Fruit fly (Drosophila melanogaster) whole organism, embryonic: Measurements from ENCODE around the gene CG31360.

ENCODE experiments used
- BEAF-32 ChIP-seq: fragments of 200-800 bp; sonication (Bioruptor generic); optimal IDR thresholded peaks from 3 replicates; lab custom pipeline; 2017; ENCODE audit warnings: missing biosample characterization, missing genetic modification characterization, mild to moderate bottlenecking, moderate library complexity, missing genetic modification reagents
- CG10267 ChIP-seq: fragments of 200-800 bp; sonication (Bioruptor generic); optimal IDR thresholded peaks from 2 replicates; lab custom pipeline; 2018; ENCODE audit warnings: missing biosample characterization, mild to moderate bottlenecking, missing genetic modification characterization, moderate library complexity
- CG10654 ChIP-seq: fragments of 200-800 bp; sonication (Bioruptor generic); optimal IDR thresholded peaks from 2 replicates; lab custom pipeline; 2016; ENCODE audit warnings: missing biosample characterization, missing genetic modification characterization
- CG10959 ChIP-seq: fragments of 200-800 bp; sonication (Bioruptor generic); IDR thresholded peaks from 2 replicates; pipeline ENCODE4 v1.3.6; 2022; ENCODE audit warnings: missing biosample characterization, missing genetic modification characterization
- CG14050 ChIP-seq: fragments of 200-800 bp; sonication (Bioruptor generic); IDR thresholded peaks from 3 replicates; pipeline ENCODE4 v1.3.6; 2022; ENCODE audit warnings: missing biosample characterization, missing genetic modification characterization
- CG15601 ChIP-seq: fragments of 200-800 bp; sonication (Bioruptor generic); optimal IDR thresholded peaks from 3 replicates; lab custom pipeline; 2019; ENCODE audit warnings: missing biosample characterization, mild to moderate bottlenecking, missing genetic modification characterization, moderate library complexity
- CG1792 ChIP-seq: fragments of 200-800 bp; sonication (Bioruptor generic); optimal IDR thresholded peaks from 2 replicates; lab custom pipeline; 2016; ENCODE audit warnings: missing biosample characterization, missing genetic modification characterization
- CG18262 ChIP-seq: fragments of 200-800 bp; optimal IDR thresholded peaks from 3 replicates; lab custom pipeline; 2019; ENCODE audit warnings: missing biosample characterization, mild to moderate bottlenecking, missing genetic modification characterization, moderate library complexity
- CG2120 ChIP-seq: fragments of 200-800 bp; sonication (Bioruptor generic); optimal IDR thresholded peaks from 3 replicates; lab custom pipeline; 2016; ENCODE audit warnings: missing biosample characterization, missing genetic modification characterization
- CG30431 ChIP-seq: fragments of 200-800 bp; sonication (Bioruptor generic); optimal IDR thresholded peaks from 2 replicates; lab custom pipeline; 2017; ENCODE audit warnings: missing biosample characterization, missing genetic modification characterization
- CG31224 ChIP-seq: fragments of 200-800 bp; sonication (Bioruptor generic); IDR thresholded peaks from 2 replicates; pipeline ENCODE4 v1.3.6; 2022; ENCODE audit warnings: missing biosample characterization, missing genetic modification characterization
- CG4328 ChIP-seq: fragments of 200-800 bp; sonication (Bioruptor generic); optimal IDR thresholded peaks from 3 replicates; lab custom pipeline; 2017; ENCODE audit warnings: missing biosample characterization, missing genetic modification reagents, missing genetic modification characterization
- CG6654 ChIP-seq: fragments of 200-800 bp; sonication (Bioruptor generic); optimal IDR thresholded peaks from 2 replicates; lab custom pipeline; 2017; ENCODE audit warnings: missing biosample characterization, mild to moderate bottlenecking, missing genetic modification characterization
- CG6765 ChIP-seq: fragments of 200-800 bp; sonication (Bioruptor generic); optimal IDR thresholded peaks from 3 replicates; lab custom pipeline; 2017; ENCODE audit warnings: missing biosample characterization, mild to moderate bottlenecking, missing genetic modification characterization
- CG6854 ChIP-seq: fragments of 200-800 bp; sonication (Bioruptor generic); optimal IDR thresholded peaks from 3 replicates; lab custom pipeline; 2017; ENCODE audit warnings: missing biosample characterization, mild to moderate bottlenecking, missing genetic modification characterization
- CG7745 ChIP-seq: fragments of 200-800 bp; sonication (Bioruptor generic); optimal IDR thresholded peaks from 2 replicates; lab custom pipeline; 2018; ENCODE audit warnings: missing biosample characterization, mild to moderate bottlenecking, missing genetic modification characterization, moderate library complexity
- CG7839 ChIP-seq: fragments of 200-800 bp; sonication (Bioruptor generic); optimal IDR thresholded peaks from 3 replicates; lab custom pipeline; 2018; ENCODE audit warnings: missing biosample characterization, mild to moderate bottlenecking, missing genetic modification characterization, moderate library complexity
- CG7928 ChIP-seq: fragments of 200-800 bp; sonication (Bioruptor generic); optimal IDR thresholded peaks from 2 replicates; lab custom pipeline; 2017; ENCODE audit warnings: missing biosample characterization, mild to moderate bottlenecking, missing genetic modification characterization
- CG7987 ChIP-seq: fragments of 200-800 bp; sonication (Bioruptor generic); optimal IDR thresholded peaks from 2 replicates; lab custom pipeline; 2018; ENCODE audit warnings: missing biosample characterization, mild to moderate bottlenecking, missing genetic modification characterization, moderate library complexity
- D ChIP-seq, 2 experiments: fragments of 200-800 bp in 1 of 2; fragments of >200 bp in 1 of 2; sonication (Bioruptor generic) in 1 of 2; optimal IDR thresholded peaks; 2 replicates in 1 of 2; 3 replicates in 1 of 2; lab custom pipeline; 2017; ENCODE audit warnings: mild to moderate bottlenecking in 1 of 2, missing biosample characterization in 1 of 2, missing genetic modification characterization in 1 of 2, missing genetic modification reagents in 1 of 2
- Elba2 ChIP-seq: fragments of 200-800 bp; sonication (Bioruptor generic); optimal IDR thresholded peaks from 3 replicates; lab custom pipeline; 2016; ENCODE audit warnings: missing biosample characterization, missing genetic modification characterization
- GATAe ChIP-seq: fragments of 200-800 bp; sonication (Bioruptor generic); conservative IDR thresholded peaks from 2 replicates; pipeline ENCODE4 v1.3.6; 2022; ENCODE audit warnings: missing biosample characterization, missing genetic modification characterization
- Gsc ChIP-seq: fragments of 200-800 bp; sonication (Bioruptor generic); IDR thresholded peaks from 2 replicates; pipeline ENCODE4 v1.3.6; 2022; ENCODE audit warnings: missing biosample characterization, missing genetic modification characterization
- NK7.1 ChIP-seq: fragments of 200-800 bp; sonication (Bioruptor generic); optimal IDR thresholded peaks from 3 replicates; lab custom pipeline; 2016; ENCODE audit warnings: missing biosample characterization, missing genetic modification characterization
- NfI ChIP-seq: fragments of 200-800 bp; sonication (Bioruptor generic); optimal IDR thresholded peaks from 3 replicates; lab custom pipeline; 2018; ENCODE audit warnings: missing biosample characterization, mild to moderate bottlenecking, missing genetic modification characterization, moderate library complexity
- Rx ChIP-seq: fragments of 200-800 bp; sonication (Bioruptor generic); IDR thresholded peaks from 2 replicates; pipeline ENCODE4 v1.3.6; 2022; ENCODE audit warnings: missing biosample characterization, missing genetic modification characterization
- Scr ChIP-seq: fragments of 200-800 bp; sonication (Bioruptor generic); IDR thresholded peaks from 2 replicates; pipeline ENCODE4 v1.3.6; 2022; ENCODE audit warnings: missing biosample characterization, missing genetic modification characterization; ENCODE audit not compliant: partially characterized antibody
- Sox100B ChIP-seq: fragments of 200-800 bp; sonication (Bioruptor generic); optimal IDR thresholded peaks from 3 replicates; lab custom pipeline; 2018; ENCODE audit warnings: missing biosample characterization, mild to moderate bottlenecking, missing genetic modification characterization
- Taf1 ChIP-seq: fragments of 200-800 bp; sonication (Bioruptor generic); IDR thresholded peaks from 2 replicates; pipeline ENCODE4 v1.3.6; 2022; ENCODE audit warnings: missing biosample characterization, missing genetic modification characterization
- chn ChIP-seq: fragments of 200-800 bp; sonication (Bioruptor generic); optimal IDR thresholded peaks from 2 replicates; lab custom pipeline; 2016; ENCODE audit warnings: missing biosample characterization, missing genetic modification characterization
- dpn ChIP-seq, 2 experiments: fragments of 200-800 bp; sonication (Bioruptor generic); optimal IDR thresholded peaks; 3 replicates each; lab custom pipeline; 2016; ENCODE audit warnings: missing biosample characterization in 2 of 2, missing genetic modification characterization in 2 of 2
- eve ChIP-seq, 2 experiments: fragments of >200 bp; optimal IDR thresholded peaks; 2 replicates each; lab custom pipeline; 2017; ENCODE audit warnings: missing biosample characterization in 2 of 2, missing genetic modification characterization in 2 of 2
- exex ChIP-seq: fragments of 200-800 bp; sonication (Bioruptor generic); optimal IDR thresholded peaks from 4 replicates; lab custom pipeline; 2018; ENCODE audit warnings: missing biosample characterization, mild to moderate bottlenecking, missing genetic modification characterization, moderate library complexity
- fd96Cb ChIP-seq: fragments of 200-800 bp; sonication (Bioruptor generic); optimal IDR thresholded peaks from 2 replicates; lab custom pipeline; 2018; ENCODE audit warnings: missing biosample characterization, mild to moderate bottlenecking, missing genetic modification characterization, moderate library complexity
- gcm2 ChIP-seq: fragments of 200-800 bp; sonication (Bioruptor generic); optimal IDR thresholded peaks from 2 replicates; lab custom pipeline; 2016; ENCODE audit warnings: missing biosample characterization, missing genetic modification characterization
- gt ChIP-seq: fragments of 200-800 bp; sonication (Bioruptor generic); IDR thresholded peaks from 2 replicates; pipeline ENCODE4 v1.3.6; 2022; ENCODE audit warnings: missing biosample characterization, missing genetic modification characterization
- her ChIP-seq: fragments of 200-800 bp; sonication (Bioruptor generic); optimal IDR thresholded peaks from 2 replicates; lab custom pipeline; 2016; ENCODE audit warnings: missing biosample characterization, missing genetic modification characterization
- ken ChIP-seq: fragments of 200-800 bp; sonication (Bioruptor generic); IDR thresholded peaks from 3 replicates; pipeline ENCODE4 v1.3.6; 2022; ENCODE audit warnings: missing biosample characterization, missing genetic modification characterization
- kni ChIP-seq: fragments of 200-800 bp; sonication (Bioruptor generic); optimal IDR thresholded peaks from 3 replicates; lab custom pipeline; 2017; ENCODE audit warnings: mild to moderate bottlenecking, missing biosample characterization, missing genetic modification reagents, missing genetic modification characterization
- luna ChIP-seq: fragments of 200-800 bp; sonication (Bioruptor generic); optimal IDR thresholded peaks from 2 replicates; lab custom pipeline; 2016; ENCODE audit warnings: missing biosample characterization, missing genetic modification characterization
- oc ChIP-seq: fragments of 200-800 bp; sonication (Bioruptor generic); optimal IDR thresholded peaks from 2 replicates; lab custom pipeline; 2018; ENCODE audit warnings: missing biosample characterization, mild to moderate bottlenecking, missing genetic modification characterization, moderate library complexity
- pita ChIP-seq: fragments of 200-800 bp; sonication (Bioruptor generic); optimal IDR thresholded peaks from 2 replicates; lab custom pipeline; 2017; ENCODE audit warnings: missing biosample characterization, mild to moderate bottlenecking, missing genetic modification characterization
- prd ChIP-seq, 3 experiments: fragments of >200 bp in 2 of 3; fragments of 200-800 bp in 1 of 3; sonication (Bioruptor generic) in 1 of 3; optimal IDR thresholded peaks in 2 of 3; IDR thresholded peaks in 1 of 3; 2 replicates in 2 of 3; 3 replicates in 1 of 3; pipeline versions ENCODE4 v1.3.6 to Lab custom; 2017 to 2022; ENCODE audit warnings: missing biosample characterization in 1 of 3, missing genetic modification characterization in 1 of 3
- pros ChIP-seq: fragments of 200-800 bp; sonication (Bioruptor generic); optimal IDR thresholded peaks from 3 replicates; lab custom pipeline; 2019; ENCODE audit warnings: missing biosample characterization, mild to moderate bottlenecking, missing genetic modification characterization, moderate library complexity
- repo ChIP-seq: fragments of 200-800 bp; sonication (Bioruptor generic); optimal IDR thresholded peaks from 2 replicates; lab custom pipeline; 2016; ENCODE audit warnings: missing biosample characterization, missing genetic modification characterization
- rib ChIP-seq: fragments of 200-800 bp; sonication (Bioruptor generic); IDR thresholded peaks from 2 replicates; pipeline ENCODE4 v1.3.6; 2022; ENCODE audit warnings: missing biosample characterization, missing genetic modification characterization
- sima ChIP-seq: fragments of 200-800 bp; sonication (Bioruptor generic); optimal IDR thresholded peaks from 2 replicates; lab custom pipeline; 2016; ENCODE audit warnings: missing biosample characterization, missing genetic modification characterization
- usp ChIP-seq: fragments of >200 bp; optimal IDR thresholded peaks from 2 replicates; lab custom pipeline; 2017; ENCODE audit warnings: missing biosample characterization, missing genetic modification characterization
- wor ChIP-seq: fragments of 200-800 bp; sonication (Bioruptor generic); IDR thresholded peaks from 2 replicates; pipeline ENCODE4 v1.3.6; 2022; ENCODE audit warnings: missing biosample characterization, missing genetic modification characterization

CG31360 gene

DNA sequence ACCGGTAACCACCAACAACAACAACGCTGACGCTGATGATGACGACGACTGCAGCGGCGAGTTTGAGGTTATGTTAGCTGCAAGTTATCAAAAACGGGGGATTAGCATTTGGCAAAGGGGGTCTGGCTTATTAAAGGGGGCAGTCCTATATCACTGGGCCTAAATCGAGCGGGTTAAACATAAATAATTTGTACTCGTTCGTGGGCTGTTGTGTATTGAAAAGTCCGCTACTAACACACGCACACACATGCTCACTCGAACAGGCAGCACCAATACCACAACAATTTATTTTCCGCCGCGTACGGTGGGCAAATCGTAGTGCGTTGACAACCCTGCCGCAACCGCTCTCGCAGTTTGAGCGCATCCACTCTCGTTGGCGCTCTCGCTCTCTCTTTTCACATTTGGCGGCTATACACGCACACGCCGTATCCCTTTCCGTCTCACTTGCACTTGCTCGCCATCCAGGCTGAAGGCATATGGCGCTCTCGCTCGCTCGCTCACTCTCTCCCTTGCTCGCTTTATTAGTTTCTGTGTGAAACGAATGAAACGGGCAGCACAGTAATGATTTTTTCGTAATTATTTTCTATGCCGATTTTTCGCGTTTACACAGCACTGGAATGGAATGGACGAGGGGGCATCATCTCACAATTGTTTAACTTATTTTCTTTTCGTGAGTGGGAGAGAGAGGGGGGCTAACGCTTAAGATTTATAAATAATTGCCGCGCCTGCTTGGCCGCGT, 32.1 kb downstream of the CG31360 start (continued):
- TF ChIP-seq exex (tag; lab: Kevin White, UChicago) (peak; percentile 62), dpn (GFP tag; optimal IDR thresholded peaks at IDR 0.05; lab: Kevin White, UChicago) (no peak), luna (GFP tag; lab: Kevin White, UChicago) (peak; percentile 13), usp (GFP tag; lab: Kevin White, UChicago) (no peak), CG10267 (tag; lab: Kevin White, UChicago) (peak; percentile 57), prd (optimal IDR thresholded peaks at IDR 0.05; lab: Kevin White, UChicago) (no peak), prd (GFP tag; IDR thresholded peaks at IDR 0.05; lab: Robert Waterston, UW) (no peak), CG4328 (GFP tag; lab: Kevin White, UChicago) (peak; percentile 4), Taf1 (GFP tag; lab: Robert Waterston, UW) (no peak), pros (GFP tag; lab: Kevin White, UChicago) (peak; percentile 68), oc (tag; lab: Kevin White, UChicago) (peak; percentile 29), ken (GFP tag; lab: Robert Waterston, UW) (no peak), Elba2 (GFP tag; lab: Kevin White, UChicago) (no peak), CG6654 (GFP tag; lab: Kevin White, UChicago) (no peak), repo (GFP tag; lab: Kevin White, UChicago) (no peak), gt (no peak), CG1792 (no peak), gcm2 (GFP tag; lab: Kevin White, UChicago) (peak; percentile 5), CG18262 (no peak), CG7987 (peak; percentile 20), CG6854 (GFP tag; lab: Kevin White, UChicago) (peak; percentile 30), eve (GFP tag; optimal IDR thresholded peaks at IDR 0.05; lab: Kevin White, UChicago) (no peak), CG10654 (GFP tag; lab: Kevin White, UChicago) (no peak), CG2120 (GFP tag; lab: Kevin White, UChicago) (peak; percentile 60), her (peak; percentile 51), chn (GFP tag; lab: Kevin White, UChicago) (peak; percentile 34), Rx (GFP tag; lab: Robert Waterston, UW) (no peak), CG31224 (GFP tag; lab: Robert Waterston, UW) (no peak), fd96Cb (tag; lab: Kevin White, UChicago) (no peak), CG7928 (GFP tag; lab: Kevin White, UChicago) (no peak), CG10959 (no peak), CG7839 (tag; lab: Kevin White, UChicago) (no peak), BEAF-32 (peak; percentile 20), sima (GFP tag; lab: Kevin White, UChicago) (no peak), kni (peak; percentile 44), CG14050 (GFP tag; lab: Robert Waterston, UW) (no peak), CG30431 (GFP tag; lab: Kevin White, UChicago) (no peak), CG15601 (tag; lab: Kevin White, UChicago) (peak; percentile 39), CG6765 (GFP tag; lab: Kevin White, UChicago) (peak; percentile 36), rib (no peak), NfI (GFP tag; lab: Kevin White, UChicago) (no peak), wor (GFP tag; lab: Robert Waterston, UW) (no peak), Scr (no peak), D (optimal IDR thresholded peaks at IDR 0.05; lab: Kevin White, UChicago) (no peak), D (GFP tag; optimal IDR thresholded peaks at IDR 0.05; lab: Kevin White, UChicago) (no peak), Gsc (GFP tag; lab: Robert Waterston, UW) (no peak), NK7.1 (GFP tag; lab: Kevin White, UChicago) (peak; percentile 9), pita (GFP tag; lab: Kevin White, UChicago) (no peak), Sox100B (GFP tag; lab: Kevin White, UChicago) (no peak), CG7745 (peak; percentile 16), GATAe (no peak)
